Worm (Caenorhabditis elegans): ENCODE results near the gene F44D12.19.

- TF ChIP-seq R02D3.7 (tag; optimal IDR thresholded peaks at IDR 0.05) (no peak), nhr-11 (tag; optimal IDR thresholded peaks at IDR 0.05) (no peak), nhr-237 (tag; optimal IDR thresholded peaks at IDR 0.05) (no peak), lsy-2 (tag; optimal IDR thresholded peaks at IDR 0.05) (no peak), F13H6.1 (tag; optimal IDR thresholded peaks at IDR 0.05) (no peak)
These were observed 42.6 kb downstream of the F44D12.19 start for ce11 chrIV:10063941-10064340.

All from whole organism, L2 larva.